Worm (Caenorhabditis elegans): ENCODE data around the gene tsp-20.

The tsp-20 gene

DNA sequence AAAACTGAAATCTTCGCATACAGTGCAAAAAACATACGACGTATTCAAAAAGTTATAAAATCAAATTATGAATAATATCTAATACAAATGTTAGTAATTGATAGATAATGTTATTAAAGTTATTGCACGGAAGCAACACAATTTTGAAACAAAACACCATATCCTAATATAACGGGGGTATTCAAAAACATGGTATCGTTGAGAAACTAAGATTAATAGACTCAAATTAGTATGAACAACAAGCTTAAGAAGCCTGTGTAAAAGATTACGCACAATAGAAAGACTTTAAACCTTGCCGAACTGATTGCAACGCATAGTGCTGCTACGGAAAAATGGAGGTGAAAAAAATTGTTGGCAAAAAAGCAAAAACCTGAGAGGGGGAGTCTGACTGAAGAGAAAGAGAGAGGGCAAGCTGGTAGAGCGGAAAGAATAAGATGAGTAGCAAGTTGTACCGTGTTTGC lies 28.3 kb downstream of the tsp-20 start, which contains the start of gene sma-5:
sma-5 (minus strand) TSS at position 51 of the 461 bp plus-strand sequence.
- TF ChIP-seq nhr-12 (tag; optimal IDR thresholded peaks at IDR 0.05) (no peak), mls-2 (tag; optimal IDR thresholded peaks at IDR 0.05) (no peak), unc-120 (tag; optimal IDR thresholded peaks at IDR 0.05; ENCODE audit: poor library complexity, severe bottlenecking) (no peak), unc-62 (GFP tag; optimal IDR thresholded peaks at IDR 0.05) (no peak)

DNA sequence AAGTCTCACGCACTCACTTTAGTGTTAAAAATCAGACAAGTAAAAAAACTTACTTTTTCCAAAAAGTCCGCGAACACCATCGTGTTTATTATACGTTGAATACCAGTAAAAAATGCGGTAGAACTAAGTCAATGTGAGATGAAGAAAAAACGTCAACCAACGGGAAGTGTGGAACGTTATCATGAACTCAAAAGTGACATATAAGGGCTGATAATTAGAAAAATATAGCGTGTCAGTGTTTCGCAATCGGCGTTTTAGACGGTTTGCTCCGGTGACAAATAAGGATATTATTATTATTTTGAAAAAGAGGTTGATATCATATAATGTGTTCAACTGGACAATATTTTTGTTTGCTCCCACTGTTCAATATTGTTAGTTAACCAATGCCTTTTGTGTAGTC lies 28.9 kb downstream of the tsp-20 start:
- no peak for TF ChIP-seq lin-32 (GFP tag; optimal IDR thresholded peaks at IDR 0.05)
- TF ChIP-seq hlh-1 (tag; optimal IDR thresholded peaks at IDR 0.05): no peak
- TF ChIP-seq flh-1 (GFP tag; optimal IDR thresholded peaks at IDR 0.05): no peak
- no peak for TF ChIP-seq unc-39 (tag; optimal IDR thresholded peaks at IDR 0.05)
- TF ChIP-seq ces-1 (GFP tag; optimal IDR thresholded peaks at IDR 0.05): no peak
- no peak for TF ChIP-seq pha-4 (tag; optimal IDR thresholded peaks at IDR 0.05)
- TF ChIP-seq ceh-83 (GFP tag; optimal IDR thresholded peaks at IDR 0.05): no peak
- no peak for TF ChIP-seq lsy-2 (tag; optimal IDR thresholded peaks at IDR 0.05)
- no peak for TF ChIP-seq nhr-76 (tag; optimal IDR thresholded peaks at IDR 0.05)
- no peak for TF ChIP-seq blmp-1 (tag; optimal IDR thresholded peaks at IDR 0.05)
- TF ChIP-seq drap-1 (GFP tag; optimal IDR thresholded peaks at IDR 0.05): no peak
- TF ChIP-seq nhr-12 (tag; optimal IDR thresholded peaks at IDR 0.05): no peak
- TF ChIP-seq unc-120 (tag; optimal IDR thresholded peaks at IDR 0.05; ENCODE audit: poor library complexity, severe bottlenecking): no peak
- TF ChIP-seq mep-1 (tag; optimal IDR thresholded peaks at IDR 0.05): no peak
- TF ChIP-seq ztf-11 (tag; optimal IDR thresholded peaks at IDR 0.05): no peak
- TF ChIP-seq ham-2 (GFP tag; optimal IDR thresholded peaks at IDR 0.05): no peak
- TF ChIP-seq nhr-2 (tag; optimal IDR thresholded peaks at IDR 0.05): no peak

DNA sequence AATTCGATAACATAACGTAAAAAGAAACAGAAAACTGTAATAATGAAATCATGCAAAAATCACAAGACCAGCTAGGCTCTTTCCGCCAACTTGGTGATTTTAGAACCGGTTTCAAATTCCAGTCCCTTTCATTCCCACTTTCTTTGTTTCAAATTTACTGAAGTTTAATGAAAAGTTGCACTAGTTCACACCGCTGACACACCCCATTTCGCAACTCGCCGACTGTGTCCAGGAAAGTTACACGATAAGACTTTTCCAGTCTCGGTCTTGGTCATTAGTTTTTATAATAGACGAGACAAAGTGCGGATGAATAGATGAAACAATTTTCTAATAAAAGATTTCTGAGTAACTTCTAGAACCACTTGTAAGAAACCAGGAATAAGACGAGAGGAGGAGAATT lies 29.9 kb downstream of the tsp-20 start:
- no peak for TF ChIP-seq blmp-1 (tag; optimal IDR thresholded peaks at IDR 0.05)
- TF ChIP-seq unc-62 (GFP tag; optimal IDR thresholded peaks at IDR 0.05): no peak
- TF ChIP-seq cnd-1 (tag; optimal IDR thresholded peaks at IDR 0.05): no peak
- TF ChIP-seq sptf-1 (tag; optimal IDR thresholded peaks at IDR 0.05): no peak
- no peak for TF ChIP-seq ceh-83 (GFP tag; optimal IDR thresholded peaks at IDR 0.05)
- no peak for TF ChIP-seq hlh-1 (tag; optimal IDR thresholded peaks at IDR 0.05)
- TF ChIP-seq lin-32 (GFP tag; optimal IDR thresholded peaks at IDR 0.05): no peak
- no peak for TF ChIP-seq snpc-4 (tag; optimal IDR thresholded peaks at IDR 0.05)
- no peak for TF ChIP-seq mab-5 (tag; optimal IDR thresholded peaks at IDR 0.05)
- TF ChIP-seq unc-120 (tag; optimal IDR thresholded peaks at IDR 0.05; ENCODE audit: poor library complexity, severe bottlenecking): no peak
- TF ChIP-seq unc-39 (tag; optimal IDR thresholded peaks at IDR 0.05): no peak
- TF ChIP-seq bed-3 (GFP tag; optimal IDR thresholded peaks at IDR 0.05): no peak
- TF ChIP-seq ces-1 (GFP tag; optimal IDR thresholded peaks at IDR 0.05): no peak
- TF ChIP-seq nhr-76 (tag; optimal IDR thresholded peaks at IDR 0.05): no peak
- TF ChIP-seq tbx-8 (GFP tag; optimal IDR thresholded peaks at IDR 0.05): no peak
- TF ChIP-seq nhr-28 (tag; optimal IDR thresholded peaks at IDR 0.05): no peak
- no peak for TF ChIP-seq M03D4.4 (tag; optimal IDR thresholded peaks at IDR 0.05)
- no peak for TF ChIP-seq pha-4 (tag; optimal IDR thresholded peaks at IDR 0.05)

DNA sequence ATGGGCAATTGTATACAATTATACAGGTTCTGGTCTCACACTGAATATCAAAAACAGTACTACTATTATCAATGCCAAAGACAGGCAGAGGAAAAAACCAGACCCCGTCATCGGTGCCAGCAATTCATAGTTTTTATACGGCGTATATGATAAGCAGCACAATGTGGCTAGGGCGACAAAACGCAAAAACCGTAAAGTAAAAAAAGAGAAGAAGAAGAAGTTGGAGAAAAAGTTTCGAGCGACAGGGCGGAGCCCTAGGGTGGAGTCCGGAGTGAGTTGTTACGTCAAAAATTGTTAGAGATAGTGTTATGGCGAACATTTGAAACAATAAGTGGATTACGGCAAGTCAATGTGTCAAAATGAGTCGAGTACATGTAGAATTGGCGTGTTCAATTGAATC lies 32.2 kb downstream of the tsp-20 start:
- TF ChIP-seq pha-4 (tag; optimal IDR thresholded peaks at IDR 0.05) (no peak), sem-2 (GFP tag; optimal IDR thresholded peaks at IDR 0.05) (no peak), lsy-2 (tag; optimal IDR thresholded peaks at IDR 0.05) (no peak), ceh-83 (GFP tag; optimal IDR thresholded peaks at IDR 0.05) (no peak), unc-62 (GFP tag; optimal IDR thresholded peaks at IDR 0.05) (no peak), zip-8 (tag; optimal IDR thresholded peaks at IDR 0.05) (no peak), mls-2 (tag; optimal IDR thresholded peaks at IDR 0.05) (no peak), elt-3 (tag; optimal IDR thresholded peaks at IDR 0.05) (no peak), ceh-43 (GFP tag; optimal IDR thresholded peaks at IDR 0.05) (no peak), unc-39 (tag; optimal IDR thresholded peaks at IDR 0.05) (no peak), drap-1 (GFP tag; optimal IDR thresholded peaks at IDR 0.05) (no peak), nhr-237 (tag; optimal IDR thresholded peaks at IDR 0.05) (no peak), nhr-76 (tag; optimal IDR thresholded peaks at IDR 0.05) (no peak), ces-1 (GFP tag; optimal IDR thresholded peaks at IDR 0.05) (no peak), hlh-1 (tag; optimal IDR thresholded peaks at IDR 0.05) (no peak), mab-5 (tag; optimal IDR thresholded peaks at IDR 0.05) (no peak), cnd-1 (tag; optimal IDR thresholded peaks at IDR 0.05) (no peak), sptf-1 (tag; optimal IDR thresholded peaks at IDR 0.05) (no peak), nhr-12 (tag; optimal IDR thresholded peaks at IDR 0.05) (no peak)

ce11 chrX:11999573-11999972 lies 34.3 kb downstream of the tsp-20 start:
- TF ChIP-seq lin-32 (GFP tag; optimal IDR thresholded peaks at IDR 0.05) (no peak), mep-1 (tag; optimal IDR thresholded peaks at IDR 0.05) (no peak), tbx-8 (GFP tag; optimal IDR thresholded peaks at IDR 0.05) (no peak), sptf-1 (tag; optimal IDR thresholded peaks at IDR 0.05) (no peak), ztf-11 (tag; optimal IDR thresholded peaks at IDR 0.05) (no peak), nhr-237 (tag; optimal IDR thresholded peaks at IDR 0.05) (no peak)
